Worm (Caenorhabditis elegans) whole organism, L2 larva: ENCODE measurements around the gene Y39A1A.24.

ENCODE experiments used
- C34F6.9 ChIP-seq: fragments of 150-350 bp; optimal IDR thresholded peaks from 2 replicates; lab custom pipeline; 2014; ENCODE audit warnings: missing biosample characterization, missing genetic modification characterization
- F13H6.1 ChIP-seq: sonication (generic microtip); optimal IDR thresholded peaks from 2 replicates; lab custom pipeline; 2016; ENCODE audit warnings: missing genetic modification characterization, missing compliant biosample characterization
- R02D3.7 ChIP-seq: fragments of 150-350 bp; optimal IDR thresholded peaks from 2 replicates; lab custom pipeline; 2014; ENCODE audit warnings: missing biosample characterization, missing genetic modification characterization
- Y55F3AM.14 ChIP-seq: fragments of 200-800 bp; sonication (Bioruptor generic); optimal IDR thresholded peaks from 2 replicates; lab custom pipeline; 2018; ENCODE audit warnings: mild to moderate bottlenecking, missing genetic modification characterization, missing compliant biosample characterization
- ZK546.5 ChIP-seq: sonication (generic microtip); optimal IDR thresholded peaks from 2 replicates; lab custom pipeline; 2017; ENCODE audit warnings: missing biosample characterization, missing genetic modification characterization
- alr-1 ChIP-seq: fragments of 150-350 bp; optimal IDR thresholded peaks from 2 replicates; lab custom pipeline; 2014; ENCODE audit warnings: missing biosample characterization, missing genetic modification characterization
- aly-2 ChIP-seq: fragments of 150-350 bp; optimal IDR thresholded peaks from 2 replicates; lab custom pipeline; 2014; ENCODE audit warnings: missing biosample characterization, missing genetic modification characterization
- ama-1 ChIP-seq: fragments of 150-350 bp; optimal IDR thresholded peaks from 2 replicates; lab custom pipeline; 2018; ENCODE audit warnings: inconsistent platforms
- blmp-1 ChIP-seq: sonication (generic microtip); optimal IDR thresholded peaks from 2 replicates; lab custom pipeline; 2017; ENCODE audit warnings: missing genetic modification characterization, mild to moderate bottlenecking, missing compliant biosample characterization, antibody characterized with exemption, moderate library complexity; ENCODE audit not compliant: insufficient read depth
- ceh-16 ChIP-seq: fragments of 150-350 bp; optimal IDR thresholded peaks from 2 replicates; lab custom pipeline; 2014; ENCODE audit warnings: missing biosample characterization, missing genetic modification characterization
- ceh-82 ChIP-seq: fragments of 150-350 bp; optimal IDR thresholded peaks from 2 replicates; lab custom pipeline; 2014; ENCODE audit warnings: missing biosample characterization, missing genetic modification characterization
- crh-2 ChIP-seq: sonication (generic microtip); optimal IDR thresholded peaks from 2 replicates; lab custom pipeline; 2017; ENCODE audit warnings: missing biosample characterization, missing genetic modification characterization
- dmd-4 ChIP-seq: sonication (generic microtip); optimal IDR thresholded peaks from 2 replicates; lab custom pipeline; 2017; ENCODE audit warnings: missing biosample characterization, missing genetic modification characterization
- egl-27 ChIP-seq: sonication (generic microtip); optimal IDR thresholded peaks from 3 replicates; lab custom pipeline; 2017; ENCODE audit warnings: missing biosample characterization, missing genetic modification reagents, missing genetic modification characterization
- elt-1 ChIP-seq: fragments of 150-350 bp; optimal IDR thresholded peaks from 2 replicates; lab custom pipeline; 2014; ENCODE audit warnings: missing biosample characterization, missing genetic modification characterization
- elt-3 ChIP-seq: sonication (generic microtip); optimal IDR thresholded peaks from 2 replicates; lab custom pipeline; 2017; ENCODE audit warnings: missing biosample characterization, missing genetic modification characterization
- fos-1 ChIP-seq: fragments of 150-350 bp; optimal IDR thresholded peaks from 2 replicates; lab custom pipeline; 2014; ENCODE audit warnings: missing biosample characterization, missing genetic modification characterization
- gmeb-1 ChIP-seq: fragments of 150-350 bp; optimal IDR thresholded peaks from 2 replicates; lab custom pipeline; 2014; ENCODE audit warnings: missing biosample characterization, missing genetic modification characterization
- lin-11 ChIP-seq: fragments of 150-350 bp; sonication (generic microtip); optimal IDR thresholded peaks from 2 replicates; lab custom pipeline; 2014; ENCODE audit warnings: missing biosample characterization, missing genetic modification characterization, inconsistent platforms, mixed read lengths
- lin-13 ChIP-seq: fragments of 150-350 bp; optimal IDR thresholded peaks from 2 replicates; lab custom pipeline; 2014; ENCODE audit warnings: missing biosample characterization, missing genetic modification reagents, missing genetic modification characterization
- lin-39 ChIP-seq: fragments of 150-350 bp; optimal IDR thresholded peaks from 2 replicates; lab custom pipeline; 2014; ENCODE audit warnings: missing biosample characterization, missing genetic modification reagents, missing genetic modification characterization
- lsy-2 ChIP-seq, 2 experiments: fragments of 150-350 bp in 1 of 2; sonication (generic microtip) in 1 of 2; optimal IDR thresholded peaks; 2 replicates each; lab custom pipeline; 2014 to 2017; ENCODE audit warnings: missing biosample characterization in 2 of 2, missing genetic modification characterization in 2 of 2
- mab-5 ChIP-seq: fragments of 150-350 bp; optimal IDR thresholded peaks from 2 replicates; lab custom pipeline; 2014; ENCODE audit warnings: missing biosample characterization, missing genetic modification characterization
- mbf-1 ChIP-seq: sonication (generic microtip); optimal IDR thresholded peaks from 2 replicates; lab custom pipeline; 2017; ENCODE audit warnings: missing biosample characterization, missing genetic modification characterization
- mdl-1 ChIP-seq, 2 experiments: fragments of 150-350 bp in 1 of 2; sonication (generic microtip) in 1 of 2; optimal IDR thresholded peaks; 2 replicates each; lab custom pipeline; 2017; ENCODE audit warnings: missing biosample characterization in 2 of 2, missing genetic modification characterization in 2 of 2
- nhr-10 ChIP-seq: sonication (generic microtip); optimal IDR thresholded peaks from 2 replicates; lab custom pipeline; 2017; ENCODE audit warnings: missing biosample characterization, missing genetic modification characterization
- nhr-11 ChIP-seq: fragments of 150-350 bp; optimal IDR thresholded peaks from 2 replicates; lab custom pipeline; 2014; ENCODE audit warnings: missing biosample characterization, missing genetic modification characterization
- nhr-12 ChIP-seq: fragments of 150-350 bp; optimal IDR thresholded peaks from 2 replicates; lab custom pipeline; 2014; ENCODE audit warnings: missing biosample characterization, missing genetic modification characterization
- nhr-129 ChIP-seq: fragments of 150-350 bp; optimal IDR thresholded peaks from 2 replicates; lab custom pipeline; 2014; ENCODE audit warnings: missing biosample characterization, missing genetic modification characterization
- nhr-21 ChIP-seq: fragments of 150-350 bp; optimal IDR thresholded peaks from 2 replicates; lab custom pipeline; 2014; ENCODE audit warnings: missing biosample characterization, missing genetic modification characterization
- nhr-23 ChIP-seq: fragments of 150-350 bp; optimal IDR thresholded peaks from 2 replicates; lab custom pipeline; 2014; ENCODE audit warnings: missing biosample characterization, missing genetic modification reagents, missing genetic modification characterization
- nhr-237 ChIP-seq: fragments of 150-350 bp; optimal IDR thresholded peaks from 2 replicates; lab custom pipeline; 2014; ENCODE audit warnings: missing biosample characterization, missing genetic modification characterization
- nhr-25 ChIP-seq: fragments of 150-350 bp; sonication (generic microtip); optimal IDR thresholded peaks from 3 replicates; lab custom pipeline; 2014; ENCODE audit warnings: missing biosample characterization, missing genetic modification characterization
- nhr-6 ChIP-seq: fragments of 150-350 bp; optimal IDR thresholded peaks from 2 replicates; lab custom pipeline; 2014; ENCODE audit warnings: missing biosample characterization, missing genetic modification characterization
- nhr-77 ChIP-seq: fragments of 150-350 bp; optimal IDR thresholded peaks from 2 replicates; lab custom pipeline; 2014; ENCODE audit warnings: missing biosample characterization, missing genetic modification characterization
- peb-1 ChIP-seq: fragments of 150-350 bp; optimal IDR thresholded peaks from 2 replicates; lab custom pipeline; 2014; ENCODE audit warnings: missing biosample characterization, missing genetic modification characterization
- sem-4 ChIP-seq: fragments of 150-350 bp; optimal IDR thresholded peaks from 2 replicates; lab custom pipeline; 2014; ENCODE audit warnings: missing biosample characterization, missing genetic modification reagents, missing genetic modification characterization
- skn-1 ChIP-seq: sonication (generic microtip); optimal IDR thresholded peaks from 2 replicates; lab custom pipeline; 2017; ENCODE audit warnings: missing biosample characterization, missing genetic modification characterization
- sma-3 ChIP-seq: sonication (generic microtip); optimal IDR thresholded peaks from 2 replicates; lab custom pipeline; 2016; ENCODE audit warnings: missing genetic modification reagents, missing genetic modification characterization, missing compliant biosample characterization
- sma-9 ChIP-seq, 2 experiments: fragments of 150-350 bp in 1 of 2; sonication (generic microtip) in 1 of 2; optimal IDR thresholded peaks; 2 replicates each; lab custom pipeline; 2014 to 2016; ENCODE audit warnings: missing genetic modification characterization in 2 of 2, mild to moderate bottlenecking in 1 of 2, missing biosample characterization in 1 of 2, missing compliant biosample characterization in 1 of 2, missing genetic modification reagents in 1 of 2, moderate library complexity in 1 of 2
- snpc-4 ChIP-seq: fragments of 150-350 bp; optimal IDR thresholded peaks from 2 replicates; lab custom pipeline; 2014; ENCODE audit warnings: missing biosample characterization, missing genetic modification characterization
- unc-39 ChIP-seq: fragments of 150-350 bp; optimal IDR thresholded peaks from 2 replicates; lab custom pipeline; 2014; ENCODE audit warnings: missing biosample characterization, missing genetic modification characterization
- unc-55 ChIP-seq: fragments of 150-350 bp; sonication (generic microtip); optimal IDR thresholded peaks from 3 replicates; lab custom pipeline; 2014; ENCODE audit warnings: missing biosample characterization, missing genetic modification reagents, missing genetic modification characterization
- unc-62 ChIP-seq: fragments of 150-350 bp; optimal IDR thresholded peaks from 2 replicates; lab custom pipeline; 2014; ENCODE audit warnings: missing biosample characterization, missing genetic modification reagents, missing genetic modification characterization
- zag-1 ChIP-seq: fragments of 150-350 bp; optimal IDR thresholded peaks from 2 replicates; lab custom pipeline; 2014; ENCODE audit warnings: missing biosample characterization, missing genetic modification characterization
- ztf-1 ChIP-seq: fragments of 200-800 bp; sonication (Bioruptor generic); conservative IDR thresholded peaks from 2 replicates; pipeline ENCODE4 v1.3.6; 2022; ENCODE audit warnings: missing genetic modification characterization, missing compliant biosample characterization
- ztf-11 ChIP-seq: sonication (generic microtip); optimal IDR thresholded peaks from 2 replicates; lab custom pipeline; 2017; ENCODE audit warnings: missing biosample characterization, missing genetic modification characterization
- ztf-4 ChIP-seq: fragments of 150-350 bp; optimal IDR thresholded peaks from 2 replicates; lab custom pipeline; 2014; ENCODE audit warnings: missing biosample characterization, missing genetic modification characterization

Gene Y39A1A.24

DNA sequence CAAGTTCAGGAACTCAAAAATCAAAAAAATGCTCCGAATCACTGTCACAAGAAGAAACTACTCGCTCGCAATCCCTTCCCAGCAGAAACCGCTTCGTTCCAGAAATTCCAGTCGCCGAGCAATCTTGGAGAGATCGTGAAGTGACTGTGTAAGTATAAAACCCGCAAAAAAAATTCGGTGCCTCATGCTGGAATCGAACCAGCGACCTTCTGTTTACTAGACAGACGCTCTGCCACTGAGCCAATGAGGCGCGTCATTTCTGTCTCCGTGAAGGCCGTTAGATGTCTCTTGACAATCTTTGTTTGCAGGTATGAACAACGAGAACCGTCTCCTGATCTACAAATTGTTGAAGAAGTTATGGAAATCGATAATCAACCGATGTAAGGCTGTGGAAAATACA is 12.1 kb downstream of the Y39A1A.24 start:
- TF ChIP-seq lin-13 (GFP tag; lab: Kevin White, UChicago) (peak; percentile 2), ZK546.5 (tag; lab: Kevin White, UChicago) (no peak), C34F6.9 (peak; percentile 26), gmeb-1 (tag; lab: Kevin White, UChicago) (peak; percentile 39), lsy-2 (tag; optimal IDR thresholded peaks at IDR 0.05; lab: Kevin White, UChicago) (peak in 1 of 2 experiments; percentile 47), peb-1 (tag; lab: Kevin White, UChicago) (no peak), unc-55 (GFP tag; lab: Kevin White, UChicago) (peak; percentile 12), nhr-129 (tag; lab: Kevin White, UChicago) (peak; percentile 73), sma-3 (GFP tag; lab: Kevin White, UChicago) (peak; percentile 41), unc-39 (tag; lab: Kevin White, UChicago) (no peak), nhr-10 (tag; lab: Kevin White, UChicago) (no peak), unc-62 (no peak), mab-5 (tag; lab: Kevin White, UChicago) (no peak), nhr-25 (tag; lab: Kevin White, UChicago) (peak; percentile 17), F13H6.1 (tag; lab: Kevin White, UChicago) (peak; percentile 10), nhr-21 (peak; percentile 17), sma-9 (GFP tag; optimal IDR thresholded peaks at IDR 0.05; lab: Kevin White, UChicago) (peak; percentile 22), sma-9 (tag; optimal IDR thresholded peaks at IDR 0.05; lab: Kevin White, UChicago) (no peak), elt-3 (tag; lab: Kevin White, UChicago) (no peak), fos-1 (peak; percentile 47)

DNA sequence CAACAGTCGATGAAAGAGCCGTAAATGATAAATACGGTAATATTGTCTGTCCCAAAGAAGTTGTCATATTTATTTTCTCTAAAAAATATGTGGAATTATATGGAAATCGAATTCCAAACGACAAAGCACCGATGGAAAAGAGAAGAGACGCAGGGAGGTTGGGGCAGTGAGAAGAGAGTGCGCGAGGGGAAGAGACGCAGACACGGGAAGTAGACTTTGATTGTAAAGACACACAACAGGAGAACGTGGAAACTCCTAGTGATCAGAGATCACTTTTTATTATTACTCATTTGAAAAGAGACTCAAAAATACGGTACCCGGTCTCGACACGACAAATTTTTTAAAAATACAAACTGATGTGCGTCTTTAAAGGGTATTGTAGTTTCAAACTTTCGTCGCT is 15.9 kb downstream of the Y39A1A.24 start:
- no peak for TF ChIP-seq nhr-6
- peak; percentile 41 for TF ChIP-seq C34F6.9
- no peak for TF ChIP-seq lin-11 (tag; lab: Kevin White, UChicago)
- TF ChIP-seq mdl-1 (tag; optimal IDR thresholded peaks at IDR 0.05; lab: Kevin White, UChicago): peak in 1 of 2 experiments; percentile 27
- TF ChIP-seq nhr-11: no peak
- TF ChIP-seq Y55F3AM.14: no peak
- no peak for TF ChIP-seq alr-1 (tag; lab: Kevin White, UChicago)
- no peak for TF ChIP-seq nhr-10 (tag; lab: Kevin White, UChicago)
- TF ChIP-seq ZK546.5 (tag; lab: Kevin White, UChicago): no peak
- TF ChIP-seq ceh-16 (tag; lab: Kevin White, UChicago): no peak
- TF ChIP-seq sem-4: no peak
- TF ChIP-seq peb-1 (tag; lab: Kevin White, UChicago): no peak
- no peak for TF ChIP-seq nhr-129 (tag; lab: Kevin White, UChicago)
- TF ChIP-seq nhr-12 (tag; lab: Kevin White, UChicago): no peak
- no peak for TF ChIP-seq mbf-1
- TF ChIP-seq skn-1: no peak
- no peak for TF ChIP-seq unc-62
- peak; percentile 21 for TF ChIP-seq nhr-21
- TF ChIP-seq ztf-1 (GFP tag; lab: Robert Waterston, UW): no peak
- no peak for TF ChIP-seq lin-13 (GFP tag; lab: Kevin White, UChicago)
- TF ChIP-seq sma-3 (GFP tag; lab: Kevin White, UChicago): no peak
- no peak for TF ChIP-seq nhr-237
- no peak for TF ChIP-seq lin-39 (tag; lab: Kevin White, UChicago)
- no peak for TF ChIP-seq unc-39 (tag; lab: Kevin White, UChicago)
- TF ChIP-seq crh-2: peak; percentile 73
- no peak for TF ChIP-seq mab-5 (tag; lab: Kevin White, UChicago)
- no peak for TF ChIP-seq R02D3.7 (tag; lab: Kevin White, UChicago)
- TF ChIP-seq blmp-1 (tag; lab: Kevin White, UChicago): no peak
- no peak for TF ChIP-seq egl-27 (tag; lab: Kevin White, UChicago)
- TF ChIP-seq lsy-2 (tag; optimal IDR thresholded peaks at IDR 0.05; lab: Kevin White, UChicago): peak; percentile 18 to 71
- TF ChIP-seq snpc-4 (tag; lab: Kevin White, UChicago): no peak
- no peak for TF ChIP-seq dmd-4
- no peak for TF ChIP-seq ztf-11
- TF ChIP-seq nhr-77: no peak
- peak; percentile 56 for TF ChIP-seq F13H6.1 (tag; lab: Kevin White, UChicago)
- no peak for TF ChIP-seq ceh-82 (tag; lab: Kevin White, UChicago)
- peak; percentile 43 for TF ChIP-seq unc-55 (GFP tag; lab: Kevin White, UChicago)
- TF ChIP-seq nhr-23: no peak
- TF ChIP-seq aly-2 (tag; lab: Kevin White, UChicago): no peak
- no peak for TF ChIP-seq fos-1
- TF ChIP-seq elt-3 (tag; lab: Kevin White, UChicago): no peak
- no peak for TF ChIP-seq ama-1 (lab: Kevin White, UChicago)
- no peak for TF ChIP-seq elt-1 (tag; lab: Kevin White, UChicago)
- no peak for TF ChIP-seq zag-1
- no peak for TF ChIP-seq ztf-4
- TF ChIP-seq gmeb-1 (tag; lab: Kevin White, UChicago): peak; percentile 1
- TF ChIP-seq sma-9 (GFP tag; optimal IDR thresholded peaks at IDR 0.05; lab: Kevin White, UChicago): peak; percentile 74
- TF ChIP-seq sma-9 (tag; optimal IDR thresholded peaks at IDR 0.05; lab: Kevin White, UChicago): no peak
- peak; percentile 24 for TF ChIP-seq nhr-25 (tag; lab: Kevin White, UChicago)
